Fruit fly (Drosophila melanogaster) whole organism, embryonic: ENCODE measurements around the gene CG34251.

Experiments
- Atf3 ChIP-seq: fragments of 200-800 bp; sonication (Bioruptor generic); optimal IDR thresholded peaks from 3 replicates; lab custom pipeline; 2016; ENCODE audit warnings: missing biosample characterization, missing genetic modification characterization
- BEAF-32 ChIP-seq: fragments of 200-800 bp; sonication (Bioruptor generic); optimal IDR thresholded peaks from 3 replicates; lab custom pipeline; 2017; ENCODE audit warnings: missing biosample characterization, missing genetic modification characterization, mild to moderate bottlenecking, moderate library complexity, missing genetic modification reagents
- Bgb ChIP-seq: fragments of 200-800 bp; sonication (Bioruptor generic); IDR thresholded peaks from 2 replicates; pipeline ENCODE4 v1.3.6; 2022; ENCODE audit warnings: missing biosample characterization, missing genetic modification characterization; ENCODE audit not compliant: partially characterized antibody
- CG10209 ChIP-seq: fragments of 200-800 bp; sonication (Bioruptor generic); optimal IDR thresholded peaks from 3 replicates; lab custom pipeline; 2017; ENCODE audit warnings: missing biosample characterization, mild to moderate bottlenecking, missing genetic modification characterization, missing genetic modification reagents
- CG15479 ChIP-seq: fragments of 200-800 bp; sonication (Bioruptor generic); optimal IDR thresholded peaks from 3 replicates; lab custom pipeline; 2019; ENCODE audit warnings: missing biosample characterization, mild to moderate bottlenecking, missing genetic modification characterization, moderate library complexity
- CG15601 ChIP-seq: fragments of 200-800 bp; sonication (Bioruptor generic); optimal IDR thresholded peaks from 3 replicates; lab custom pipeline; 2019; ENCODE audit warnings: missing biosample characterization, mild to moderate bottlenecking, missing genetic modification characterization, moderate library complexity
- CG15696 ChIP-seq: fragments of 200-800 bp; sonication (Bioruptor generic); optimal IDR thresholded peaks from 2 replicates; lab custom pipeline; 2019; ENCODE audit warnings: missing biosample characterization, mild to moderate bottlenecking, missing genetic modification characterization, moderate library complexity
- CG1647 ChIP-seq: fragments of 200-800 bp; sonication (Bioruptor generic); optimal IDR thresholded peaks from 3 replicates; lab custom pipeline; 2016; ENCODE audit warnings: missing biosample characterization, missing genetic modification characterization
- CG16779 ChIP-seq: fragments of 200-800 bp; sonication (Bioruptor generic); IDR thresholded peaks from 2 replicates; pipeline ENCODE4 v1.3.6; 2022; ENCODE audit warnings: missing biosample characterization, missing genetic modification characterization
- CG18262 ChIP-seq: fragments of 200-800 bp; optimal IDR thresholded peaks from 3 replicates; lab custom pipeline; 2019; ENCODE audit warnings: missing biosample characterization, mild to moderate bottlenecking, missing genetic modification characterization, moderate library complexity
- CG32767 ChIP-seq: fragments of 200-800 bp; sonication (Bioruptor generic); IDR thresholded peaks from 2 replicates; pipeline ENCODE4 v1.3.6; 2022; ENCODE audit warnings: missing biosample characterization, missing genetic modification characterization
- CG5245 ChIP-seq: fragments of 200-800 bp; sonication (Bioruptor generic); optimal IDR thresholded peaks from 3 replicates; lab custom pipeline; 2016; ENCODE audit warnings: missing biosample characterization, missing genetic modification characterization
- CG6854 ChIP-seq: fragments of 200-800 bp; sonication (Bioruptor generic); optimal IDR thresholded peaks from 3 replicates; lab custom pipeline; 2017; ENCODE audit warnings: missing biosample characterization, mild to moderate bottlenecking, missing genetic modification characterization
- CG7372 ChIP-seq: fragments of 200-800 bp; sonication (Bioruptor generic); IDR thresholded peaks from 2 replicates; pipeline ENCODE4 v1.3.6; 2022; ENCODE audit warnings: missing biosample characterization, missing genetic modification characterization
- CG7963 ChIP-seq: fragments of 200-800 bp; sonication (Bioruptor generic); IDR thresholded peaks from 3 replicates; pipeline ENCODE4 v1.3.6; 2022; ENCODE audit warnings: missing biosample characterization, missing genetic modification characterization; ENCODE audit not compliant: partially characterized antibody
- CG8290 ChIP-seq, 3 experiments: fragments of 200-800 bp; sonication (Bioruptor generic); optimal IDR thresholded peaks; 2 replicates each; lab custom pipeline; 2016 to 2019; ENCODE audit warnings: missing biosample characterization in 3 of 3, missing genetic modification characterization in 3 of 3, mild to moderate bottlenecking in 2 of 3, moderate library complexity in 1 of 3
- CG8765 ChIP-seq: fragments of 200-800 bp; sonication (Bioruptor generic); IDR thresholded peaks from 2 replicates; pipeline ENCODE4 v1.3.6; 2022; ENCODE audit warnings: missing biosample characterization, missing genetic modification characterization
- D ChIP-seq, 2 experiments: fragments of 200-800 bp in 1 of 2; fragments of >200 bp in 1 of 2; sonication (Bioruptor generic) in 1 of 2; optimal IDR thresholded peaks; 2 replicates in 1 of 2; 3 replicates in 1 of 2; lab custom pipeline; 2017; ENCODE audit warnings: mild to moderate bottlenecking in 1 of 2, missing biosample characterization in 1 of 2, missing genetic modification characterization in 1 of 2, missing genetic modification reagents in 1 of 2
- Dbx ChIP-seq: fragments of 200-800 bp; sonication (Bioruptor generic); IDR thresholded peaks from 3 replicates; pipeline ENCODE4 v1.3.6; 2022; ENCODE audit warnings: missing biosample characterization, missing genetic modification characterization
- Dek ChIP-seq: fragments of 200-800 bp; sonication (Bioruptor generic); optimal IDR thresholded peaks from 3 replicates; lab custom pipeline; 2019; ENCODE audit warnings: missing biosample characterization, mild to moderate bottlenecking, missing genetic modification characterization, moderate library complexity
- Hey ChIP-seq: fragments of 200-800 bp; sonication (Bioruptor generic); optimal IDR thresholded peaks from 3 replicates; lab custom pipeline; 2018; ENCODE audit warnings: missing biosample characterization, mild to moderate bottlenecking, missing genetic modification characterization
- Hmr ChIP-seq: fragments of 200-800 bp; sonication (Bioruptor generic); optimal IDR thresholded peaks from 3 replicates; lab custom pipeline; 2017; ENCODE audit warnings: mild to moderate bottlenecking, missing biosample characterization, missing genetic modification reagents, missing genetic modification characterization
- Jarid2 ChIP-seq: fragments of 200-800 bp; sonication (Bioruptor generic); optimal IDR thresholded peaks from 3 replicates; lab custom pipeline; 2017; ENCODE audit warnings: mild to moderate bottlenecking, missing biosample characterization, missing genetic modification reagents, missing genetic modification characterization
- Med ChIP-seq: fragments of 200-800 bp; sonication (Bioruptor generic); peaks from one replicate; lab custom pipeline; 2016; ENCODE audit warnings: missing biosample characterization, missing genetic modification characterization, mild to moderate bottlenecking, inconsistent platforms, moderate library complexity
- Myb ChIP-seq: fragments of 200-800 bp; sonication (Bioruptor generic); optimal IDR thresholded peaks from 2 replicates; lab custom pipeline; 2016; ENCODE audit warnings: missing biosample characterization, missing genetic modification characterization
- NK7.1 ChIP-seq: fragments of 200-800 bp; sonication (Bioruptor generic); optimal IDR thresholded peaks from 3 replicates; lab custom pipeline; 2016; ENCODE audit warnings: missing biosample characterization, missing genetic modification characterization
- Pdp1 ChIP-seq, 2 experiments: fragments of 200-800 bp; sonication (Bioruptor generic); optimal IDR thresholded peaks; 3 replicates each; lab custom pipeline; 2016; ENCODE audit warnings: missing biosample characterization in 2 of 2, missing genetic modification characterization in 2 of 2, mild to moderate bottlenecking in 1 of 2, moderate library complexity in 1 of 2
- Ravus ChIP-seq: fragments of 200-800 bp; sonication (Bioruptor generic); IDR thresholded peaks from 2 replicates; pipeline ENCODE4 v1.3.6; 2022; ENCODE audit warnings: missing biosample characterization, missing genetic modification characterization
- Usf ChIP-seq: fragments of 200-800 bp; sonication (Bioruptor generic); optimal IDR thresholded peaks from 2 replicates; lab custom pipeline; 2017; ENCODE audit warnings: missing genotype, missing biosample characterization, missing genetic modification characterization
- Vsx1 ChIP-seq: fragments of 200-800 bp; sonication (Bioruptor generic); optimal IDR thresholded peaks from 2 replicates; lab custom pipeline; 2017; ENCODE audit warnings: missing biosample characterization, mild to moderate bottlenecking, missing genetic modification characterization, missing genetic modification reagents
- bigmax ChIP-seq: fragments of 200-800 bp; sonication (Bioruptor generic); optimal IDR thresholded peaks from 2 replicates; lab custom pipeline; 2018; ENCODE audit warnings: missing biosample characterization, mild to moderate bottlenecking, missing genetic modification characterization
- crp ChIP-seq, 2 experiments: fragments of 200-800 bp; sonication (Bioruptor generic); optimal IDR thresholded peaks; 2 replicates in 1 of 2; 3 replicates in 1 of 2; lab custom pipeline; 2017; ENCODE audit warnings: missing biosample characterization in 2 of 2, missing genetic modification characterization in 2 of 2, mild to moderate bottlenecking in 1 of 2, moderate library complexity in 1 of 2
- dmrt99B ChIP-seq: fragments of 200-800 bp; sonication (Bioruptor generic); optimal IDR thresholded peaks from 2 replicates; lab custom pipeline; 2018; ENCODE audit warnings: missing biosample characterization, mild to moderate bottlenecking, missing genetic modification characterization, moderate library complexity
- gcm ChIP-seq: fragments of 200-800 bp; sonication (Bioruptor generic); optimal IDR thresholded peaks from 2 replicates; lab custom pipeline; 2019; ENCODE audit warnings: missing biosample characterization, mild to moderate bottlenecking, missing genetic modification characterization, moderate library complexity
- gfzf ChIP-seq: fragments of 200-800 bp; sonication (Bioruptor generic); optimal IDR thresholded peaks from 2 replicates; lab custom pipeline; 2016; ENCODE audit warnings: missing biosample characterization, mild to moderate bottlenecking, missing genetic modification characterization, moderate library complexity
- hth ChIP-seq: fragments of >200 bp; optimal IDR thresholded peaks from 2 replicates; lab custom pipeline; 2017; ENCODE audit warnings: inconsistent platforms
- klu ChIP-seq: fragments of 200-800 bp; sonication (Bioruptor generic); IDR thresholded peaks from 2 replicates; pipeline ENCODE4 v1.3.6; 2022; ENCODE audit warnings: missing biosample characterization, missing genetic modification characterization
- otp ChIP-seq: fragments of 200-800 bp; sonication (Bioruptor generic); IDR thresholded peaks from 3 replicates; pipeline ENCODE4, ENCODE4 v1.3.6; 2022; ENCODE audit warnings: missing biosample characterization, missing genetic modification characterization
- pfk ChIP-seq: fragments of 200-800 bp; sonication (Bioruptor generic); optimal IDR thresholded peaks from 2 replicates; lab custom pipeline; 2018; ENCODE audit warnings: missing biosample characterization, mild to moderate bottlenecking, missing genetic modification characterization, moderate library complexity
- pzg ChIP-seq: fragments of 200-800 bp; sonication (Bioruptor generic); optimal IDR thresholded peaks from 3 replicates; lab custom pipeline; 2018; ENCODE audit warnings: missing biosample characterization, mild to moderate bottlenecking, missing genetic modification characterization, moderate library complexity
- sc ChIP-seq, 3 experiments: fragments of >200 bp in 2 of 3; fragments of 200-800 bp in 1 of 3; sonication (Bioruptor generic) in 1 of 3; optimal IDR thresholded peaks; 2 replicates in 2 of 3; 3 replicates in 1 of 3; lab custom pipeline; 2017; ENCODE audit warnings: mild to moderate bottlenecking in 1 of 3, missing biosample characterization in 1 of 3, missing genetic modification characterization in 1 of 3, missing genetic modification reagents in 1 of 3
- sob ChIP-seq: fragments of 200-800 bp; sonication (Bioruptor generic); IDR thresholded peaks from 2 replicates; pipeline ENCODE4 v1.3.6; 2022; ENCODE audit warnings: missing biosample characterization, missing genetic modification characterization
- toy ChIP-seq: fragments of 200-800 bp; sonication (Bioruptor generic); IDR thresholded peaks from 2 replicates; pipeline ENCODE4 v1.3.6; 2022; ENCODE audit warnings: missing biosample characterization, missing genetic modification characterization
- usp ChIP-seq: fragments of >200 bp; optimal IDR thresholded peaks from 2 replicates; lab custom pipeline; 2017; ENCODE audit warnings: missing biosample characterization, missing genetic modification characterization
- vnd ChIP-seq: fragments of 200-800 bp; sonication (Bioruptor generic); IDR thresholded peaks from 3 replicates; pipeline ENCODE4 v1.3.6; 2022; ENCODE audit warnings: missing biosample characterization, missing genetic modification characterization; ENCODE audit not compliant: partially characterized antibody

The CG34251 gene

DNA sequence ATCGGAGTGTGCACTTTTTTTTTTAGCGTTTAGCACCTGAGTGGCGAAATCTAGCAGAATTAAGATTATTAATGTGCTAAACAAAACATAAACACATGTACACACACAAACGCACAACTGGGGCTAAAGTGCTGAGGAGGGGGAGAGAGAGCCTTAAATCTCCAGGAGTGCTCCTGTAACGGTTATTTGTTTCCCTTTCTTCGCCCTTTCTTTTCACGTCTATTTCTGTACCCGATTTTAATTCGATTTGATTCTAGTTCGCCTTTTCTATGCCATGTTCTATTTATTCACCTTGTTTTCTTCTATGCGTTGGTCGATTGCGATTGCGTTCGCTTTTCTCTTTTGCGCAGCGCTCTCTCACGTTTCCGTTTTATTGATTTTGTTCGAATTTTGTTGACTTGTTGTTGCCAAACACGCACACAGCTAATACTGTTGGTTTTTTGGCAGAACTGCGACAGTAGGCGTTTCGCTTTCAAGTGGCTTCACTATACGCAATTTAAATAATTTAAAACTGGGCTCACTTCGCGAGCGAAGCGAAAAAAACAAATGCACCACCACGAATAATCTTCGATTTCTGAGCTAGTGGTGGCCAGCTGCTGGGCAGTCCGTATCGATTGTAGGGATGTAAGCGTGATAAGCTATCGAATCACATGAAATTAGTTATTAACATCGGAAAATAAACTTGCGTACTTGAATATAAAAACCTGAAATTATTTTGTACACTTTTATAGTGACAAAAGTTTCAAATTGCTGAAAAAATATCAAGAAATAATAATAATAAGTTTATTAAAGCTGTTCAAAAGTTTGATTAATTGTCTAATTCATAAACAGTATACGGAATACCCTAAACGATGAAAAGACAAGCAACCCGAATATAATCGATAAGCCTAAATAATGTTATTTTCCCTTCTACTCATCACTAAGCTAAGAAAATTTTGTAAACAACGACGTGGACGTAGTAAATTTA lies 17.4 kb upstream of the CG34251 start, which contains the start of the genes Krn, Ndfip and CG7484 (continued):
- TF ChIP-seq usp (no peak), vnd (GFP tag; lab: Robert Waterston, UW) (peak; percentile 97), Pdp1 (GFP tag; optimal IDR thresholded peaks at IDR 0.05; lab: Kevin White, UChicago) (peak; percentile 74 to 83), Jarid2 (GFP tag; lab: Kevin White, UChicago) (peak; percentile 64), CG32767 (GFP tag; lab: Robert Waterston, UW) (peak; percentile 53; the same call in 1 of the 2 replicates), Dbx (GFP tag; lab: Robert Waterston, UW) (peak; percentile 94), Atf3 (GFP tag; lab: Kevin White, UChicago) (peak; percentile 75), pzg (GFP tag; lab: Kevin White, UChicago) (peak; percentile 76), CG16779 (GFP tag; lab: Robert Waterston, UW) (no peak), CG18262 (tag; lab: Kevin White, UChicago) (peak; percentile 89), CG7963 (GFP tag; lab: Robert Waterston, UW) (peak; percentile 87), hth (lab: Kevin White, UChicago) (no peak), CG8290 (GFP tag; optimal IDR thresholded peaks at IDR 0.05; lab: Kevin White, UChicago) (peak; percentile 81), CG8290 (tag; optimal IDR thresholded peaks at IDR 0.05; lab: Kevin White, UChicago) (peak; percentile 30 to 77), CG15479 (peak; percentile 82), CG6854 (GFP tag; lab: Kevin White, UChicago) (peak; percentile 20), CG5245 (GFP tag; lab: Kevin White, UChicago) (peak; percentile 75), Ravus (GFP tag; lab: Robert Waterston, UW) (peak; percentile 26), Vsx1 (GFP tag; lab: Kevin White, UChicago) (peak; percentile 43), otp (peak; percentile 53; the same call in 1 of the 3 replicates), bigmax (no peak), crp (GFP tag; optimal IDR thresholded peaks at IDR 0.05; lab: Kevin White, UChicago) (peak in 1 of 2 experiments; percentile 49), CG10209 (GFP tag; lab: Kevin White, UChicago) (peak; percentile 87), CG1647 (GFP tag; lab: Kevin White, UChicago) (peak; percentile 64), sob (peak; percentile 91), Med (GFP tag; lab: Kevin White, UChicago) (peak; percentile 97), Usf (GFP tag; lab: Kevin White, UChicago) (peak; percentile 83), Dek (tag; lab: Kevin White, UChicago) (peak; percentile 87), toy (GFP tag; lab: Robert Waterston, UW) (no peak), CG15601 (tag; lab: Kevin White, UChicago) (peak; percentile 89), BEAF-32 (GFP tag; lab: Kevin White, UChicago) (peak; percentile 99), sc (optimal IDR thresholded peaks at IDR 0.05; lab: Kevin White, UChicago) (no peak), sc (GFP tag; optimal IDR thresholded peaks at IDR 0.05; lab: Kevin White, UChicago) (peak; percentile 55), CG7372 (GFP tag; lab: Robert Waterston, UW) (peak; percentile 87), dmrt99B (tag; lab: Kevin White, UChicago) (peak; percentile 89), Hmr (GFP tag; lab: Kevin White, UChicago) (peak; percentile 88), Myb (GFP tag; lab: Kevin White, UChicago) (peak; percentile 52), CG8765 (peak; percentile 69), D (optimal IDR thresholded peaks at IDR 0.05; lab: Kevin White, UChicago) (no peak), D (GFP tag; optimal IDR thresholded peaks at IDR 0.05; lab: Kevin White, UChicago) (peak; percentile 65), Bgb (GFP tag; lab: Robert Waterston, UW) (peak; percentile 92), CG15696 (peak; percentile 94), gcm (GFP tag; lab: Kevin White, UChicago) (peak; percentile 75), klu (GFP tag; lab: Robert Waterston, UW) (peak; percentile 79; the same call in 1 of the 2 replicates), Hey (peak; percentile 34), pfk (GFP tag; lab: Kevin White, UChicago) (no peak), gfzf (GFP tag; lab: Kevin White, UChicago) (no peak), NK7.1 (peak; percentile 17)
